Worm (Caenorhabditis elegans) whole organism, mixed stage, embryonic: ENCODE measurements around the gene C05D9.3.

ENCODE experiments used
- M03D4.4 ChIP-seq: sonication (generic microtip); optimal IDR thresholded peaks from 2 replicates; lab custom pipeline; 2017; ENCODE audit warnings: mild to moderate bottlenecking, missing genetic modification characterization, missing compliant biosample characterization
- bed-3 ChIP-seq: fragments of 200-800 bp; sonication (Bioruptor generic); optimal IDR thresholded peaks from 3 replicates; lab custom pipeline; 2018; ENCODE audit warnings: mild to moderate bottlenecking, missing genetic modification characterization, moderate library complexity, missing compliant biosample characterization
- ceh-39 ChIP-seq: fragments of 150-350 bp; optimal IDR thresholded peaks from 2 replicates; lab custom pipeline; 2014; ENCODE audit warnings: missing biosample characterization, missing genetic modification characterization
- ceh-43 ChIP-seq: fragments of 200-800 bp; sonication (Bioruptor generic); optimal IDR thresholded peaks from 2 replicates; lab custom pipeline; 2018; ENCODE audit warnings: mild to moderate bottlenecking, missing genetic modification characterization, moderate library complexity, missing compliant biosample characterization
- ceh-83 ChIP-seq: fragments of 200-800 bp; sonication (Bioruptor generic); optimal IDR thresholded peaks from 2 replicates; lab custom pipeline; 2018; ENCODE audit warnings: mild to moderate bottlenecking, missing genetic modification characterization, missing compliant biosample characterization
- drap-1 ChIP-seq: fragments of 200-800 bp; sonication (Bioruptor generic); optimal IDR thresholded peaks from 3 replicates; lab custom pipeline; 2018; ENCODE audit warnings: mild to moderate bottlenecking, missing genetic modification characterization, missing compliant biosample characterization
- elt-1 ChIP-seq: sonication (generic microtip); optimal IDR thresholded peaks from 2 replicates; lab custom pipeline; 2017; ENCODE audit warnings: missing genetic modification characterization, mild to moderate bottlenecking, missing compliant biosample characterization, antibody characterized with exemption, moderate library complexity, borderline replicate concordance; ENCODE audit not compliant: insufficient read depth
- elt-3 ChIP-seq: fragments of 150-350 bp; optimal IDR thresholded peaks from 2 replicates; lab custom pipeline; 2014; ENCODE audit warnings: missing biosample characterization, missing genetic modification characterization
- flh-1 ChIP-seq: fragments of 200-800 bp; sonication (Bioruptor generic); optimal IDR thresholded peaks from 2 replicates; lab custom pipeline; 2018; ENCODE audit warnings: mild to moderate bottlenecking, missing genetic modification characterization, moderate library complexity, missing compliant biosample characterization
- ham-2 ChIP-seq: fragments of 200-800 bp; sonication (Bioruptor generic); optimal IDR thresholded peaks from 2 replicates; lab custom pipeline; 2018; ENCODE audit warnings: mild to moderate bottlenecking, missing genetic modification characterization, missing compliant biosample characterization
- hlh-1 ChIP-seq: fragments of 150-350 bp; optimal IDR thresholded peaks from 2 replicates; lab custom pipeline; 2014; ENCODE audit warnings: missing biosample characterization, missing genetic modification reagents, missing genetic modification characterization
- lin-13 ChIP-seq: fragments of 150-350 bp; optimal IDR thresholded peaks from 2 replicates; lab custom pipeline; 2014; ENCODE audit warnings: missing biosample characterization, missing genetic modification characterization
- lin-32 ChIP-seq: fragments of 200-800 bp; sonication (Bioruptor generic); optimal IDR thresholded peaks from 2 replicates; lab custom pipeline; 2018; ENCODE audit warnings: mild to moderate bottlenecking, missing genetic modification characterization, missing compliant biosample characterization
- lsy-2 ChIP-seq: fragments of 150-350 bp; optimal IDR thresholded peaks from 2 replicates; lab custom pipeline; 2014; ENCODE audit warnings: missing biosample characterization, missing genetic modification characterization
- mab-5 ChIP-seq: fragments of 150-350 bp; optimal IDR thresholded peaks from 2 replicates; lab custom pipeline; 2014; ENCODE audit warnings: missing biosample characterization, missing genetic modification characterization
- mep-1 ChIP-seq: fragments of 150-350 bp; optimal IDR thresholded peaks from 2 replicates; lab custom pipeline; 2017; ENCODE audit warnings: missing biosample characterization, missing genetic modification reagents, missing genetic modification characterization, inconsistent platforms
- mls-2 ChIP-seq: sonication (generic microtip); optimal IDR thresholded peaks from 2 replicates; lab custom pipeline; 2016; ENCODE audit warnings: mild to moderate bottlenecking, missing genetic modification characterization, moderate library complexity, missing compliant biosample characterization
- nhr-12 ChIP-seq: fragments of 150-350 bp; optimal IDR thresholded peaks from 2 replicates; lab custom pipeline; 2014; ENCODE audit warnings: missing biosample characterization, missing genetic modification characterization
- nhr-2 ChIP-seq: fragments of 150-350 bp; optimal IDR thresholded peaks from 2 replicates; lab custom pipeline; 2014; ENCODE audit warnings: missing biosample characterization, missing genetic modification characterization
- nhr-237 ChIP-seq: fragments of 150-350 bp; optimal IDR thresholded peaks from 2 replicates; lab custom pipeline; 2014; ENCODE audit warnings: missing biosample characterization, missing genetic modification characterization
- nhr-28 ChIP-seq: fragments of 150-350 bp; optimal IDR thresholded peaks from 2 replicates; lab custom pipeline; 2014; ENCODE audit warnings: missing biosample characterization, missing genetic modification characterization
- nhr-76 ChIP-seq: sonication (generic microtip); optimal IDR thresholded peaks from 2 replicates; lab custom pipeline; 2017; ENCODE audit warnings: missing biosample characterization, missing genetic modification characterization
- pha-4 ChIP-seq: fragments of 150-350 bp; optimal IDR thresholded peaks from 2 replicates; lab custom pipeline; 2018; ENCODE audit warnings: missing biosample characterization, missing genetic modification reagents, missing genetic modification characterization
- sem-2 ChIP-seq: fragments of 200-800 bp; sonication (Bioruptor generic); optimal IDR thresholded peaks from 2 replicates; lab custom pipeline; 2018; ENCODE audit warnings: mild to moderate bottlenecking, missing genetic modification characterization, missing compliant biosample characterization
- snpc-4 ChIP-seq: fragments of 150-350 bp; optimal IDR thresholded peaks from 2 replicates; lab custom pipeline; 2014; ENCODE audit warnings: missing biosample characterization, missing genetic modification characterization
- sptf-1 ChIP-seq: sonication (generic microtip); optimal IDR thresholded peaks from 2 replicates; lab custom pipeline; 2017; ENCODE audit warnings: mild to moderate bottlenecking, missing genetic modification characterization, moderate library complexity, missing compliant biosample characterization
- tbx-8 ChIP-seq: fragments of 200-800 bp; sonication (Bioruptor generic); optimal IDR thresholded peaks from 2 replicates; lab custom pipeline; 2018; ENCODE audit warnings: mild to moderate bottlenecking, missing genetic modification characterization, moderate library complexity, missing compliant biosample characterization
- unc-120 ChIP-seq: sonication (generic microtip); optimal IDR thresholded peaks from 2 replicates; lab custom pipeline; 2017; ENCODE audit warnings: missing genetic modification characterization, missing compliant biosample characterization; ENCODE audit not compliant: poor library complexity, severe bottlenecking
- unc-39 ChIP-seq: fragments of 150-350 bp; optimal IDR thresholded peaks from 2 replicates; lab custom pipeline; 2014; ENCODE audit warnings: missing biosample characterization, missing genetic modification characterization
- unc-62 ChIP-seq: fragments of 150-350 bp; optimal IDR thresholded peaks from 2 replicates; lab custom pipeline; 2014; ENCODE audit warnings: missing biosample characterization, missing genetic modification reagents, missing genetic modification characterization
- zip-8 ChIP-seq: fragments of 150-350 bp; optimal IDR thresholded peaks from 2 replicates; lab custom pipeline; 2014; ENCODE audit warnings: missing biosample characterization, missing genetic modification characterization
- ztf-11 ChIP-seq: fragments of 150-350 bp; optimal IDR thresholded peaks from 2 replicates; lab custom pipeline; 2014; ENCODE audit warnings: missing biosample characterization, missing genetic modification characterization

C05D9.3 gene

ce11 chrX:1086406-1086897 lies 25.3 kb upstream of the C05D9.3 start:
- TF ChIP-seq nhr-76 (tag; lab: Kevin White, UChicago) (no peak), lin-32 (GFP tag; lab: Kevin White, UChicago) (no peak), zip-8 (tag; lab: Kevin White, UChicago) (no peak), drap-1 (GFP tag; lab: Kevin White, UChicago) (no peak), lsy-2 (tag; lab: Kevin White, UChicago) (no peak), sptf-1 (tag; lab: Kevin White, UChicago) (no peak), unc-120 (tag; lab: Kevin White, UChicago) (no peak), hlh-1 (tag; lab: Kevin White, UChicago) (no peak), mep-1 (tag; lab: Kevin White, UChicago) (no peak), tbx-8 (GFP tag; lab: Kevin White, UChicago) (no peak), elt-1 (no peak), ztf-11 (no peak), bed-3 (GFP tag; lab: Kevin White, UChicago) (no peak), pha-4 (tag; lab: Kevin White, UChicago) (no peak)

DNA sequence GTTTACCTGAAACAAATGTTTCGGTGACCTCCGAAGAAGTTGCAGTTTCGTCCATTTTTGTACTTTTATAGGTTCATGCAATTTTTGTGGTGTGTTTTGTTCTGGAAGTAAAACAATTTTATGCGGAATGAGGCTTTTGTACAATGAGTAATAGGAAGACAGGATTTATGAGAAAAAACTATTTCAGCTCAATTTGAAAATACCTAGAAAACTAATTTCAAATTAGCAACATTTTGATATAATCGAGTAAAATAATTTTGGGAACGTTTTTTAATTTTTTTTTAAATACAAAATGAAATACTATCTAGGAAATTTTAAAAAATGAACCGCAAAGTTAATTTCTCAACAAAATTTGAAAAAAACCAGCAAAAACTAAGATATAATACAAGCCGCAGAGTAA lies 23.7 kb upstream of the C05D9.3 start, which contains the start of gene rei-2:
Gene rei-2 (minus strand): TSS at position 101 of the 400 bp plus-strand sequence.
- TF ChIP-seq mab-5 (tag; lab: Kevin White, UChicago) (no peak), ceh-83 (GFP tag; lab: Kevin White, UChicago) (no peak), unc-62 (GFP tag; lab: Kevin White, UChicago) (no peak), unc-39 (tag; lab: Kevin White, UChicago) (no peak), lin-13 (tag; lab: Kevin White, UChicago) (no peak), bed-3 (GFP tag; lab: Kevin White, UChicago) (no peak)
- TF ChIP-seq, all 35 proteins: peak for 0

ce11 chrX:1089133-1089532 lies 22.6 kb upstream of the C05D9.3 start:
- no peak for TF ChIP-seq lin-32 (GFP tag; lab: Kevin White, UChicago)
- TF ChIP-seq elt-1 = no peak
- no peak for TF ChIP-seq tbx-8 (GFP tag; lab: Kevin White, UChicago)
- TF ChIP-seq ztf-11 = no peak
- no peak for TF ChIP-seq nhr-12 (tag; lab: Kevin White, UChicago)
- no peak for TF ChIP-seq unc-62 (GFP tag; lab: Kevin White, UChicago)
- no peak for TF ChIP-seq snpc-4 (tag; lab: Kevin White, UChicago)
- TF ChIP-seq lin-13 (tag; lab: Kevin White, UChicago) = no peak
- TF ChIP-seq nhr-76 (tag; lab: Kevin White, UChicago) = no peak
- TF ChIP-seq nhr-28 (tag; lab: Kevin White, UChicago) = no peak
- TF ChIP-seq ceh-39 (tag; lab: Kevin White, UChicago) = no peak
- TF ChIP-seq mab-5 (tag; lab: Kevin White, UChicago) = no peak
- TF ChIP-seq ceh-83 (GFP tag; lab: Kevin White, UChicago) = no peak
- no peak for TF ChIP-seq mls-2
- no peak for TF ChIP-seq sem-2 (GFP tag; lab: Kevin White, UChicago)
- TF ChIP-seq nhr-237 (tag; lab: Kevin White, UChicago) = no peak
- no peak for TF ChIP-seq nhr-2 (tag; lab: Kevin White, UChicago)
- TF ChIP-seq lsy-2 (tag; lab: Kevin White, UChicago) = no peak
- no peak for TF ChIP-seq pha-4 (tag; lab: Kevin White, UChicago)
- no peak for TF ChIP-seq M03D4.4

DNA sequence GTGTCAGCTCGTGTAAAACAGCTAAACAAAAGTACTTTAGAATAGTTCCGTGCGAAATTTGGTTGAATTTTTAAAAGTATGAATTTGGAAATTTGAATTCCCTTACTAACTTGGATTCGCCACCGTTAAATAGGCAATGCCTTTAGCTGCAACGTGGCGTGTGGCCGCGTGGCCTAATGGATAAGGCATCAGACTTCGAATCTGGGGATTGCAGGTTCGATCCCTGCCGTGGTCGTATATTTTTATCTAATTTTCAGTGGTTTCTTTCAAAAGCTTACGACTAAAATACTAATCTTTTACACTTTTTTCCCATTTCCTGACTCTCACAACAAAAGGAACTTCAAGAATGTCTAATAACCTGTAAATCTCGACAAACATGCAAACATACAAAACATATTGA lies 22.0 kb upstream of the C05D9.3 start:
- no peak for TF ChIP-seq ceh-39 (tag; lab: Kevin White, UChicago)
- no peak for TF ChIP-seq ham-2
- TF ChIP-seq nhr-76 (tag; lab: Kevin White, UChicago) = no peak
- TF ChIP-seq flh-1 (GFP tag; lab: Kevin White, UChicago) = no peak
- no peak for TF ChIP-seq tbx-8 (GFP tag; lab: Kevin White, UChicago)
- TF ChIP-seq unc-62 (GFP tag; lab: Kevin White, UChicago) = no peak
- TF ChIP-seq lin-32 (GFP tag; lab: Kevin White, UChicago) = no peak
- TF ChIP-seq mls-2 = no peak
- TF ChIP-seq zip-8 (tag; lab: Kevin White, UChicago) = no peak
- TF ChIP-seq hlh-1 (tag; lab: Kevin White, UChicago) = no peak
- TF ChIP-seq elt-1 = no peak
- no peak for TF ChIP-seq ceh-83 (GFP tag; lab: Kevin White, UChicago)
- no peak for TF ChIP-seq mab-5 (tag; lab: Kevin White, UChicago)
- no peak for TF ChIP-seq bed-3 (GFP tag; lab: Kevin White, UChicago)
- TF ChIP-seq nhr-2 (tag; lab: Kevin White, UChicago) = no peak
- TF ChIP-seq elt-3 (tag; lab: Kevin White, UChicago) = no peak
- TF ChIP-seq sem-2 (GFP tag; lab: Kevin White, UChicago) = no peak
- no peak for TF ChIP-seq ceh-43 (GFP tag; lab: Kevin White, UChicago)
- TF ChIP-seq nhr-28 (tag; lab: Kevin White, UChicago) = no peak
- no peak for TF ChIP-seq ztf-11
